Worm (Caenorhabditis elegans) whole organism, L4 larva: ENCODE data around the gene srx-44.

Experiments
- T20F7.1 ChIP-seq: fragments of 200-800 bp; sonication (Bioruptor generic); optimal IDR thresholded peaks from 2 replicates; lab custom pipeline; 2018; ENCODE audit warnings: mild to moderate bottlenecking, missing genetic modification characterization, missing compliant biosample characterization
- ceh-20 ChIP-seq: fragments of 200-800 bp; sonication (Bioruptor generic); IDR thresholded peaks from 2 replicates; pipeline ENCODE4 v1.3.6; 2022; ENCODE audit warnings: missing genetic modification reagents, missing genetic modification characterization, missing compliant biosample characterization
- zfp-2 ChIP-seq: sonication (generic microtip); optimal IDR thresholded peaks from 2 replicates; lab custom pipeline; 2016; ENCODE audit warnings: mild to moderate bottlenecking, missing genetic modification characterization, missing compliant biosample characterization

DNA sequence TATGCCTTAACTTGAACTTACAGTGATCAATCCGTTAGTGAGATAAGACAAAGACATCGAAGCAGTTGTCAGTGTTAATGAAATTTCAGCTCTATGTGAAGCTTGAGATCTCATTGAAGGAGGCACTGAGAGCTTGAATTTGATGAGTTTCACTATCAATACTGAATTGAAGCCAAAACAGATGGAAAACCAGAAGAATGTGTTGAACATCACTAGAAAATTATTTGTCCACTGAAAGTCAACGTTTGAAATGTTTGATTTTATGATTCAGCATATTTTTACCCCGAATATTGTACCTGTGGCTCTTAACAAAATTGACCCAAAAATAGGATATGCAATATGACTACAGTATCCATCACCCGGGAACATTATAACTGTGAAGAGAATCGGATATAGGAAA is 49.3 kb upstream of the srx-44 start:
- TF ChIP-seq T20F7.1 (GFP tag; lab: Kevin White, UChicago) (no peak), zfp-2 (tag; lab: Kevin White, UChicago) (no peak), ceh-20 (GFP tag; lab: Robert Waterston, UW) (no peak)
